Fruit fly (Drosophila melanogaster) S2 (cell line): ENCODE measurements around the gene mirr.
A peak's percentile ranks its signal among the peaks of the same experiment; 100 is the strongest.

Experiments used
- CG8478 ChIP-seq: fragments of >200 bp; optimal IDR thresholded peaks from 2 replicates; lab custom pipeline; 2018
- CTCF ChIP-seq, 2 experiments: fragments of >200 bp; optimal IDR thresholded peaks; 2 replicates each; lab custom pipeline; 2018

mirr gene

dm6 chr3L:12727212-12727611, 33.8 kb downstream of the mirr start:
- TF ChIP-seq CG8478 = no peak
- no peak for TF ChIP-seq CTCF (optimal IDR thresholded peaks at IDR 0.05; lab: Kevin White, UChicago)

dm6 chr3L:12729601-12730000, 36.2 kb downstream of the mirr start:
- TF ChIP-seq CTCF (optimal IDR thresholded peaks at IDR 0.05; lab: Kevin White, UChicago) (no peak), CG8478 (no peak)

dm6 chr3L:12732742-12733141, 39.3 kb downstream of the mirr start:
- TF ChIP-seq CG8478 = no peak
- peak in 1 of 2 experiments; percentile 18 for TF ChIP-seq CTCF (optimal IDR thresholded peaks at IDR 0.05; lab: Kevin White, UChicago)

- TF ChIP-seq CTCF (optimal IDR thresholded peaks at IDR 0.05; lab: Kevin White, UChicago) (no peak), CG8478 (no peak)
These were observed 41.1 kb downstream of the mirr start, which contains the start of the genes SmD1 and Ptp69D for dm6 chr3L:12734550-12735012. TSS of gene SmD1 (minus strand) at chr3L:12734611. TSS of gene Ptp69D (plus strand) at chr3L:12734945.

dm6 chr3L:12735707-12736106, 42.3 kb downstream of the mirr start:
- TF ChIP-seq CG8478 = no peak
- TF ChIP-seq CTCF (optimal IDR thresholded peaks at IDR 0.05; lab: Kevin White, UChicago) = no peak

- TF ChIP-seq CTCF (optimal IDR thresholded peaks at IDR 0.05; lab: Kevin White, UChicago) (no peak), CG8478 (no peak)
These were observed 48.2 kb downstream of the mirr start, which contains the start of gene CG32112 for dm6 chr3L:12741608-12742007. TSS of gene CG32112 (plus strand) at chr3L:12741718.

- TF ChIP-seq CTCF (optimal IDR thresholded peaks at IDR 0.05; lab: Kevin White, UChicago) (no peak), CG8478 (no peak)
These were observed 51.8 kb downstream of the mirr start, which contains the start of gene CG32109 for dm6 chr3L:12745121-12745770. TSS of gene CG32109 (plus strand) at chr3L:12745344.

dm6 chr3L:12746241-12746640, 52.8 kb downstream of the mirr start:
- no peak for TF ChIP-seq CG8478

- no peak for TF ChIP-seq CG8478
These were observed 55.5 kb downstream of the mirr start for dm6 chr3L:12748711-12749566.

- TF ChIP-seq CG8478 (no peak), CTCF (optimal IDR thresholded peaks at IDR 0.05; lab: Kevin White, UChicago) (no peak)
These were observed 56.4 kb downstream of the mirr start, which contains the start of the genes Klc and CG10984 for dm6 chr3L:12749567-12750535. TSS of gene Klc (minus strand) at chr3L:12750056. TSS of gene CG10984 (plus strand) at chr3L:12750119.

dm6 chr3L:12754769-12755189, 61.3 kb downstream of the mirr start, which contains the start of the genes CG10973 and Vps13D:
TSS of gene CG10973 (minus strand) at chr3L:12754774.
TSS of gene Vps13D (plus strand) at chr3L:12755049.
- no peak for TF ChIP-seq CG8478
- no peak for TF ChIP-seq CTCF (optimal IDR thresholded peaks at IDR 0.05; lab: Kevin White, UChicago)
